Worm (Caenorhabditis elegans) whole organism, young adult: ENCODE data around the gene K03A11.6.

Source experiments
- B0261.1 ChIP-seq: sonication (generic microtip); optimal IDR thresholded peaks from 2 replicates; lab custom pipeline; 2016; ENCODE audit warnings: mild to moderate bottlenecking, missing genetic modification characterization, moderate library complexity, missing compliant biosample characterization
- F37B4.10 ChIP-seq: fragments of 200-800 bp; sonication (Bioruptor generic); IDR thresholded peaks from 2 replicates; pipeline ENCODE4 v1.3.6; 2022; ENCODE audit warnings: missing genetic modification characterization, missing compliant biosample characterization
- F52B5.7 ChIP-seq: sonication (generic microtip); optimal IDR thresholded peaks from 2 replicates; lab custom pipeline; 2016; ENCODE audit warnings: mild to moderate bottlenecking, missing genetic modification characterization, missing compliant biosample characterization
- F57A8.1 ChIP-seq: fragments of 200-800 bp; sonication (Bioruptor generic); optimal IDR thresholded peaks from 2 replicates; lab custom pipeline; 2018; ENCODE audit warnings: mild to moderate bottlenecking, missing genetic modification characterization, moderate library complexity, missing compliant biosample characterization
- Y53F4B.3 ChIP-seq: fragments of 200-800 bp; sonication (Bioruptor generic); IDR thresholded peaks from 2 replicates; pipeline ENCODE4 v1.3.6; 2022; ENCODE audit warnings: missing genetic modification reagents, missing genetic modification characterization, missing compliant biosample characterization
- aptf-2 ChIP-seq: fragments of 200-800 bp; sonication (Bioruptor generic); conservative IDR thresholded peaks from 2 replicates; pipeline ENCODE4 v1.3.6; 2022; ENCODE audit warnings: missing genetic modification reagents, missing genetic modification characterization, missing compliant biosample characterization
- athp-1 ChIP-seq: sonication (generic microtip); optimal IDR thresholded peaks from 2 replicates; lab custom pipeline; 2017; ENCODE audit warnings: mild to moderate bottlenecking, missing genetic modification characterization, missing compliant biosample characterization
- attf-5 ChIP-seq: fragments of 200-800 bp; sonication (Bioruptor generic); optimal IDR thresholded peaks from 2 replicates; lab custom pipeline; 2018; ENCODE audit warnings: mild to moderate bottlenecking, missing genetic modification characterization, missing compliant biosample characterization
- attf-6 ChIP-seq: fragments of 200-800 bp; sonication (Bioruptor generic); IDR thresholded peaks from 2 replicates; pipeline ENCODE4 v1.3.6; 2022; ENCODE audit warnings: missing genetic modification reagents, missing genetic modification characterization, missing compliant biosample characterization
- bed-1 ChIP-seq: fragments of 200-800 bp; sonication (Bioruptor generic); IDR thresholded peaks from 2 replicates; pipeline ENCODE4 v1.3.6; 2022; ENCODE audit warnings: missing genetic modification reagents, missing genetic modification characterization, missing compliant biosample characterization
- bed-2 ChIP-seq: fragments of 200-800 bp; sonication (Bioruptor generic); IDR thresholded peaks from 2 replicates; pipeline ENCODE4 v1.3.6; 2022; ENCODE audit warnings: missing genetic modification reagents, missing genetic modification characterization, missing compliant biosample characterization
- ccch-3 ChIP-seq: fragments of 200-800 bp; sonication (Bioruptor generic); optimal IDR thresholded peaks from 2 replicates; lab custom pipeline; 2018; ENCODE audit warnings: mild to moderate bottlenecking, missing genetic modification characterization, missing compliant biosample characterization
- cebp-2 ChIP-seq: fragments of 200-800 bp; sonication (Bioruptor generic); IDR thresholded peaks from 2 replicates; pipeline ENCODE4 v1.3.6; 2022; ENCODE audit warnings: missing genetic modification characterization, missing compliant biosample characterization
- ceh-40 ChIP-seq: fragments of 200-800 bp; sonication (Bioruptor generic); IDR thresholded peaks from 2 replicates; pipeline ENCODE4 v1.3.6; 2022; ENCODE audit warnings: missing genetic modification characterization, missing compliant biosample characterization
- ceh-79 ChIP-seq: sonication (generic microtip); optimal IDR thresholded peaks from 2 replicates; lab custom pipeline; 2017; ENCODE audit warnings: mild to moderate bottlenecking, missing genetic modification characterization, missing compliant biosample characterization
- dox-1 ChIP-seq: fragments of 200-800 bp; sonication (Bioruptor generic); IDR thresholded peaks from 2 replicates; pipeline ENCODE4 v1.3.6; 2022; ENCODE audit warnings: missing genetic modification reagents, missing genetic modification characterization, missing compliant biosample characterization
- egl-44 ChIP-seq: fragments of 200-800 bp; sonication (Bioruptor generic); IDR thresholded peaks from 2 replicates; pipeline ENCODE4 v1.3.6; 2022; ENCODE audit warnings: missing genetic modification reagents, missing genetic modification characterization, missing compliant biosample characterization
- ets-4 ChIP-seq: fragments of 200-800 bp; sonication (Bioruptor generic); optimal IDR thresholded peaks from 2 replicates; lab custom pipeline; 2018; ENCODE audit warnings: mild to moderate bottlenecking, missing genetic modification characterization, missing compliant biosample characterization
- fkh-3 ChIP-seq: sonication (generic microtip); optimal IDR thresholded peaks from 2 replicates; lab custom pipeline; 2016; ENCODE audit warnings: mild to moderate bottlenecking, missing genetic modification characterization, missing compliant biosample characterization
- hlh-12 ChIP-seq: sonication (generic microtip); optimal IDR thresholded peaks from 2 replicates; lab custom pipeline; 2016; ENCODE audit warnings: missing genetic modification characterization, missing compliant biosample characterization
- let-607 ChIP-seq, 2 experiments: fragments of 200-800 bp in 1 of 2; sonication (Bioruptor generic) in 1 of 2; sonication (generic microtip) in 1 of 2; optimal IDR thresholded peaks; 2 replicates each; lab custom pipeline; 2016 to 2018; ENCODE audit warnings: mild to moderate bottlenecking in 2 of 2, missing compliant biosample characterization in 2 of 2, missing genetic modification characterization in 2 of 2, moderate library complexity in 2 of 2, missing genotype in 1 of 2
- lir-1 ChIP-seq: fragments of 200-800 bp; sonication (Bioruptor generic); conservative IDR thresholded peaks from 2 replicates; pipeline ENCODE4 v1.3.6; 2022; ENCODE audit warnings: missing genetic modification reagents, missing genetic modification characterization, missing compliant biosample characterization
- madf-3 ChIP-seq: fragments of 200-800 bp; sonication (Bioruptor generic); IDR thresholded peaks from 2 replicates; pipeline ENCODE4 v1.3.6; 2022; ENCODE audit warnings: missing genetic modification reagents, missing genetic modification characterization, missing compliant biosample characterization
- madf-6 ChIP-seq: fragments of 200-800 bp; sonication (Bioruptor generic); IDR thresholded peaks from 2 replicates; pipeline ENCODE4 v1.3.6; 2022; ENCODE audit warnings: missing genetic modification reagents, missing genetic modification characterization, missing compliant biosample characterization
- mcd-1 ChIP-seq: fragments of 200-800 bp; sonication (Bioruptor generic); IDR thresholded peaks from 2 replicates; pipeline ENCODE4 v1.3.6; 2022; ENCODE audit warnings: missing genetic modification reagents, missing genetic modification characterization, missing compliant biosample characterization
- mel-28 ChIP-seq: sonication (generic microtip); optimal IDR thresholded peaks from 2 replicates; lab custom pipeline; 2016; ENCODE audit warnings: borderline replicate concordance, mild to moderate bottlenecking, missing genetic modification characterization, missing compliant biosample characterization
- nhr-120 ChIP-seq: fragments of 200-800 bp; sonication (Bioruptor generic); IDR thresholded peaks from 2 replicates; pipeline ENCODE4 v1.3.6; 2022; ENCODE audit warnings: missing genetic modification characterization, missing compliant biosample characterization
- nhr-80 ChIP-seq: sonication (generic microtip); optimal IDR thresholded peaks from 2 replicates; lab custom pipeline; 2016; ENCODE audit warnings: missing genetic modification characterization, missing compliant biosample characterization
- pbrm-1 ChIP-seq: fragments of 200-800 bp; sonication (Bioruptor generic); IDR thresholded peaks from 2 replicates; pipeline ENCODE4 v1.3.6; 2022; ENCODE audit warnings: missing genetic modification reagents, missing genetic modification characterization, missing compliant biosample characterization
- pha-4 ChIP-seq: fragments of 150-350 bp; sonication (generic microtip); optimal IDR thresholded peaks from 2 replicates; lab custom pipeline; 2014; ENCODE audit warnings: missing biosample characterization, missing genetic modification reagents, missing genetic modification characterization
- rpc-1 ChIP-seq, 2 experiments: fragments of 150-350 bp in 1 of 2; sonication (generic microtip) in 1 of 2; optimal IDR thresholded peaks; 2 replicates each; lab custom pipeline; 2014 to 2018; ENCODE audit warnings: missing biosample characterization in 1 of 2, missing genetic modification characterization in 1 of 2, missing genetic modification reagents in 1 of 2, missing genotype in 1 of 2
- sea-2 ChIP-seq: fragments of 200-800 bp; sonication (Bioruptor generic); IDR thresholded peaks from 2 replicates; pipeline ENCODE4 v1.3.6; 2022; ENCODE audit warnings: missing genetic modification characterization, missing compliant biosample characterization
- snpc-1.1 ChIP-seq: sonication (generic microtip); optimal IDR thresholded peaks from 2 replicates; lab custom pipeline; 2017; ENCODE audit warnings: missing genetic modification characterization, mild to moderate bottlenecking, missing compliant biosample characterization, antibody characterized with exemption, moderate library complexity, missing genotype, missing genetic modification reagents; ENCODE audit not compliant: insufficient read depth
- snpc-1.3 ChIP-seq: sonication (generic microtip); optimal IDR thresholded peaks from 2 replicates; lab custom pipeline; 2017; ENCODE audit warnings: missing genetic modification characterization, mild to moderate bottlenecking, missing compliant biosample characterization, antibody characterized with exemption, moderate library complexity, missing genotype, missing genetic modification reagents; ENCODE audit not compliant: insufficient read depth
- snpc-3.4 ChIP-seq: sonication (generic microtip); optimal IDR thresholded peaks from 2 replicates; lab custom pipeline; 2017; ENCODE audit warnings: missing genetic modification characterization, mild to moderate bottlenecking, missing compliant biosample characterization, antibody characterized with exemption, moderate library complexity, missing genotype, missing genetic modification reagents
- somi-1 ChIP-seq: fragments of 200-800 bp; sonication (Bioruptor generic); optimal IDR thresholded peaks from 2 replicates; lab custom pipeline; 2018; ENCODE audit warnings: mild to moderate bottlenecking, missing genetic modification characterization, missing compliant biosample characterization
- sptf-2 ChIP-seq: fragments of 200-800 bp; sonication (Bioruptor generic); optimal IDR thresholded peaks from 2 replicates; lab custom pipeline; 2018; ENCODE audit warnings: mild to moderate bottlenecking, missing genetic modification characterization, missing compliant biosample characterization
- tbp1 ChIP-seq: fragments of 200-800 bp; sonication (Bioruptor generic); optimal IDR thresholded peaks from 2 replicates; lab custom pipeline; 2018; ENCODE audit warnings: mild to moderate bottlenecking, missing genetic modification characterization, missing compliant biosample characterization
- unc-62 ChIP-seq: fragments of 150-350 bp; optimal IDR thresholded peaks from 2 replicates; lab custom pipeline; 2014; ENCODE audit warnings: missing biosample characterization, missing genetic modification reagents, missing genetic modification characterization
- xnd-1 ChIP-seq: sonication (generic microtip); optimal IDR thresholded peaks from 2 replicates; lab custom pipeline; 2016; ENCODE audit warnings: missing genotype, missing genetic modification reagents, missing genetic modification characterization, missing compliant biosample characterization
- ztf-26 ChIP-seq: sonication (generic microtip); optimal IDR thresholded peaks from 2 replicates; lab custom pipeline; 2017; ENCODE audit warnings: missing genetic modification characterization, missing compliant biosample characterization
- ztf-28 ChIP-seq: fragments of 200-800 bp; sonication (Bioruptor generic); IDR thresholded peaks from 2 replicates; pipeline ENCODE4 v1.3.6; 2022; ENCODE audit warnings: missing genetic modification reagents, missing genetic modification characterization, missing compliant biosample characterization
- ztf-3 ChIP-seq: fragments of 200-800 bp; sonication (Bioruptor generic); optimal IDR thresholded peaks from 2 replicates; lab custom pipeline; 2018; ENCODE audit warnings: mild to moderate bottlenecking, missing genetic modification characterization, missing compliant biosample characterization

K03A11.6 gene

DNA sequence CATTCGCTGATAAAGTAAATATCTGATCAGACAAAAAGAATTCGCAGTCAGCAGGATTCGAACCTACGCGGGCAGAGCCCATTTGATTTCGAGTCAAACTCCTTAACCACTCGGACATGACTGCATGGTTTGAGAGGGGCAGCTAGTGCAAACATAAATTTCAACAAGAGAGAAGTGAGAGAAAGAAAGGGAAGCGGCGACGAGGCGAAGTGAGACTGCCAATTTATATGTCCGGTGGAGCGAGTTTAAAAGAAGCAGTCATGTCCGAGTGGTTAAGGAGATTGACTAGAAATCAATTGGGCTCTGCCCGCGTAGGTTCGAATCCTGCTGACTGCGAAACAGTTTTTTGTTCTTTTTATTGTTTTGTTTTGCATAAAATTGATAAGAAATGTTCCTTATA is 9.3 kb upstream of the K03A11.6 start (continued):
- TF ChIP-seq attf-5 (peak; percentile 70), attf-6 (GFP tag; lab: Robert Waterston, UW) (peak; percentile 81), ceh-79 (tag; lab: Kevin White, UChicago) (peak; percentile 54), athp-1 (tag; lab: Kevin White, UChicago) (peak; percentile 75), madf-3 (GFP tag; lab: Robert Waterston, UW) (0 out of 2 replicates have a peak, but pooled peaks have one; percentile 62), snpc-1.1 (peak; percentile 38), ztf-26 (tag; lab: Kevin White, UChicago) (peak; percentile 88), B0261.1 (tag; lab: Kevin White, UChicago) (peak; percentile 100)

DNA sequence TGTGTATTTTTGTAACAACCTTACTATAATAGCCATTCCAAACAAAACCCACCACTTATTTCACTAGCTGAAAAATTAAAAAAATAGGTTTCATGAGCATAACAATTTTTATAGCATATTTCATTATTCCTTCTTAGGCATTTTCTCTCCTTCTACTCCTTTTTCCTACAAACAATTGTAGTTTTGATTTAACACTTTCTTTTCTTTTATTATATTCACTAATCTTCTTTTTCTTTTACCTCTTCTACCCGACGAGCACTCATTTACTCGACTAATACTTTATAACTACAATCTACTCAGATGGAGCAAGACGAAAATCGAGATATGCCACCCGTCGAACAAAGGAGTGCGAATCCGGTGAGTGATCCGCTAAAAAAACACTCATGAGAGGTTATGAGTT is 7.4 kb upstream of the K03A11.6 start, which contains the start of gene C53C7.3:
C53C7.3 (plus strand) TSS at position 301 of the 400 bp plus-strand sequence.
- TF ChIP-seq xnd-1 (tag; lab: Kevin White, UChicago) (no peak), hlh-12 (tag; lab: Kevin White, UChicago) (no peak), egl-44 (GFP tag; lab: Robert Waterston, UW) (no peak)
- TF ChIP-seq, all 124 proteins: peak for 0

DNA sequence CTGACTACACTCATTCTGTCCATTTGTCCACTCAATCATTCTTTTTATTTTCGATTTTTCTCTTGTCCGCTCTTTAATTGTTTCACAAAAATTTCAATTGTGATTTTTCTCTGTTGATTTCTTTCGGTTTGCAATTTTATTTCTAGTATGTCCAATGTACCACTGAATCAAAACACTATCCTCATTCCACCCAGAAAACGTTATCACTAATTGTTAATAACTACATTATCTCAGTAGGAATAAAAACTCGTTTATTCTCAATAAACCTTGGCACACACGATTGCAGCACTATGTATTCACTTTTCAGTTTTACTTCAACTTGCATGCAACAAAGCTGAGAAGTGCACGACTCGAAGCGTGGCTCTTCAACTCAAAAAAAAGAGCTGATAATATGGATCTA is 4.3 kb upstream of the K03A11.6 start, which contains the start of gene K03A11.1:
K03A11.1 (plus strand) TSS at position 301 of the 400 bp plus-strand sequence.
- no peak for TF ChIP-seq dox-1
- TF ChIP-seq unc-62 (GFP tag; lab: Kevin White, UChicago) = no peak
- no peak for TF ChIP-seq snpc-3.4 (tag; lab: Kevin White, UChicago)
- no peak for TF ChIP-seq bed-2 (GFP tag; lab: Robert Waterston, UW)
- TF ChIP-seq ccch-3 = no peak
- TF ChIP-seq F37B4.10 = no peak
- TF ChIP-seq fkh-3 (tag; lab: Kevin White, UChicago) = no peak
- no peak for TF ChIP-seq let-607 (tag; optimal IDR thresholded peaks at IDR 0.05; lab: Kevin White, UChicago)
- no peak for TF ChIP-seq ets-4
- TF ChIP-seq pha-4 = no peak
- no peak for TF ChIP-seq Y53F4B.3 (GFP tag; lab: Robert Waterston, UW)
- no peak for TF ChIP-seq F52B5.7
- TF ChIP-seq somi-1 (GFP tag; lab: Kevin White, UChicago) = no peak
- no peak for TF ChIP-seq lir-1 (GFP tag; lab: Robert Waterston, UW)
- no peak for TF ChIP-seq ztf-28 (GFP tag; lab: Robert Waterston, UW)
- no peak for TF ChIP-seq sptf-2 (GFP tag; lab: Kevin White, UChicago)

DNA sequence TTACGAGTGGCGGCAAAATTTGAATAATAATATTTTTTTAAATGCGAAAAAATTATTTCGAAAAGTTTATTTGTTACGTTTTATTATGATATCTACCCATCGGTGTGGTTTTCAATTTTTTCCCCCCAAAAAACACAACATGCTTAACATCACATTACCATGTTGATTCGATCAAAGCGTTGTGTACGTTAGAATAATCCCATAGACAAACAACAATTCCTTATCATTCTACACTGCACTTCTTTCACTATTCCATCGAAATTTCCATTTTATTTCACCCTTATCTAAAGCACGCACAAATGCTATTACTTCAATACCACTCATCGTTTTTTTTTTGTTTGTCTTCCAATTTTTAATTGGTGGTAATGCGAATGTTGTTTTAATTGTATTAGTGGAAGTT is 4.3 kb downstream of the K03A11.6 start:
- TF ChIP-seq ceh-40 (GFP tag; lab: Robert Waterston, UW) = no peak
- peak; percentile 82 for TF ChIP-seq nhr-80

DNA sequence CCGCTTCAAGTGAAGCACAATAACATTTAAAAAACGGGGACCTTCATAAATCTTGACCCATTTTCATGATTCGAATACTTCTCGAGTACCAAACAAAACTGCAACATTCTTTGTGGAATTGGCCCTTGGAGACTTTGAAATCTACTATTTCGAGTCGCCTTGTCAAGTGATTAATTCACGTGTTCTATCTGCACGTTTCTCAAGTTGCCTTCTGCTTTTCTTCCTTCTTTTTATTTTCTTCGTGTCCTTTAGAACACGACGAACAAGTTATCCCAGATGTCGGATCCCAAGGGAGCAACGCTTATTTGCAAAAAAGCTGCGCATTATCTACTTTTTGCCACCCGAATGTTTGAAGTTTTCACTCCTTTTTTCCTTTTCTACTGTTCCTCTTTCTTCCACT is 5.7 kb downstream of the K03A11.6 start:
- TF ChIP-seq cebp-2 (GFP tag; lab: Robert Waterston, UW) = no peak
- no peak for TF ChIP-seq nhr-120 (GFP tag; lab: Robert Waterston, UW)
- TF ChIP-seq mel-28 = no peak
- no peak for TF ChIP-seq bed-2 (GFP tag; lab: Robert Waterston, UW)
- TF ChIP-seq F57A8.1 (GFP tag; lab: Kevin White, UChicago) = no peak
- no peak for TF ChIP-seq aptf-2 (GFP tag; lab: Robert Waterston, UW)
- no peak for TF ChIP-seq snpc-3.4 (tag; lab: Kevin White, UChicago)
- no peak for TF ChIP-seq tbp1 (GFP tag; lab: Kevin White, UChicago)
- no peak for TF ChIP-seq rpc-1 (optimal IDR thresholded peaks at IDR 0.05; lab: Kevin White, UChicago)
- no peak for TF ChIP-seq rpc-1 (tag; optimal IDR thresholded peaks at IDR 0.05; lab: Kevin White, UChicago)
- no peak for TF ChIP-seq pbrm-1
- TF ChIP-seq mcd-1 (GFP tag; lab: Robert Waterston, UW) = no peak
- TF ChIP-seq bed-1 (GFP tag; lab: Robert Waterston, UW) = no peak
- TF ChIP-seq sea-2 (GFP tag; lab: Robert Waterston, UW) = no peak
- no peak for TF ChIP-seq ceh-40 (GFP tag; lab: Robert Waterston, UW)
- no peak for TF ChIP-seq snpc-1.3 (tag; lab: Kevin White, UChicago)
- no peak for TF ChIP-seq ztf-3 (GFP tag; lab: Kevin White, UChicago)
- no peak for TF ChIP-seq madf-6
- TF ChIP-seq, all 124 proteins: peak for 0
